Fruit fly (Drosophila melanogaster): ENCODE results near the gene CG32669.

The CG32669 gene

DNA sequence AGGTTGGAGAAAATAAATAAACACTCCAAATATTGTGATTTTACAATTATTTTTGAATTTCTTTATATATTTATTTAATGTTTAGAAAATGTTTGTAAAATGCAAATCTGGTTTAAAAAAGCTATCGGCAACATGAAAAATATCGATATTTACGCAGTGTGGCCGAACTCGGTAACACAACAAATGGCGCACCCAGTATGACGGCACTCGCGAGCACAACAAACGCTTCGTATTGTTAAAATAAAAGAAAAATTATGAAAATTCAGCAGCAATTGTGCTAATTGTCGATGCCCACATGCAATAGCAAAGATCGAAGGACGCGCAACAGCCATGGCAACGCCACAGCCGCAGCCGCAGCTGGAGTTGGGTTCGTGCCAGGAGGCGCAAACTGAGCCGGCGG, 3.7 kb upstream of the CG32669 start, which contains the start of gene CG2202 (continued):
- TF ChIP-seq Vsx1 (GFP tag; optimal IDR thresholded peaks at IDR 0.05): no peak
- no peak for TF ChIP-seq ttk (GFP tag; IDR thresholded peaks at IDR 0.05)
- TF ChIP-seq MBD-R2 (GFP tag; IDR thresholded peaks at IDR 0.05): peak; percentile 74
- no peak for TF ChIP-seq mirr (GFP tag; optimal IDR thresholded peaks at IDR 0.05)
- TF ChIP-seq sc (optimal IDR thresholded peaks at IDR 0.05): no peak
- TF ChIP-seq sc (GFP tag; optimal IDR thresholded peaks at IDR 0.05): no peak
- peak; percentile 74 for TF ChIP-seq knrl (GFP tag; IDR thresholded peaks at IDR 0.05; ENCODE audit: partially characterized antibody)
- no peak for TF ChIP-seq CG12219 (GFP tag; optimal IDR thresholded peaks at IDR 0.05)
- no peak for TF ChIP-seq CG15479 (GFP tag; optimal IDR thresholded peaks at IDR 0.05)
- TF ChIP-seq Sin3A (optimal IDR thresholded peaks at IDR 0.05): peak; percentile 24
- TF ChIP-seq so (GFP tag; IDR thresholded peaks at IDR 0.05): no peak
- TF ChIP-seq CG7357 (GFP tag; IDR thresholded peaks at IDR 0.05): no peak
- TF ChIP-seq CG4617 (GFP tag; optimal IDR thresholded peaks at IDR 0.05; ENCODE audit: borderline replicate concordance): peak; percentile 71
- TF ChIP-seq trh (GFP tag; optimal IDR thresholded peaks at IDR 0.05): no peak
- peak; percentile 80 for TF ChIP-seq CG13287 (GFP tag; IDR thresholded peaks at IDR 0.05; ENCODE audit: partially characterized antibody)
- TF ChIP-seq CG31365 (tag; optimal IDR thresholded peaks at IDR 0.05): no peak
- no peak for TF ChIP-seq CG10654 (GFP tag; optimal IDR thresholded peaks at IDR 0.05)
- TF ChIP-seq Bgb (GFP tag; IDR thresholded peaks at IDR 0.05; ENCODE audit: partially characterized antibody): peak; percentile 61
- 0 out of 3 replicates have a peak, but pooled peaks have one; percentile 51 for TF ChIP-seq Doc3 (GFP tag; IDR thresholded peaks at IDR 0.05; ENCODE audit: partially characterized antibody)
- TF ChIP-seq Sry-δ (GFP tag; optimal IDR thresholded peaks at IDR 0.05): peak; percentile 57
- TF ChIP-seq Taf1 (GFP tag; IDR thresholded peaks at IDR 0.05): no peak
- TF ChIP-seq sna (GFP tag; IDR thresholded peaks at IDR 0.05; ENCODE audit: partially characterized antibody): peak; percentile 59; the same call in 1 of the 2 replicates
- TF ChIP-seq Dref (GFP tag; IDR thresholded peaks at IDR 0.05): peak; percentile 71
- peak; percentile 56 for TF ChIP-seq Dp (GFP tag; optimal IDR thresholded peaks at IDR 0.05)
- peak; percentile 97 for TF ChIP-seq CG2116 (GFP tag; optimal IDR thresholded peaks at IDR 0.05)
- TF ChIP-seq zfh2 (GFP tag; optimal IDR thresholded peaks at IDR 0.05): no peak
- no peak for TF ChIP-seq CG14050 (GFP tag; IDR thresholded peaks at IDR 0.05)
- TF ChIP-seq pzg (GFP tag; optimal IDR thresholded peaks at IDR 0.05): peak; percentile 59
- no peak for TF ChIP-seq luna (GFP tag; optimal IDR thresholded peaks at IDR 0.05)
- no peak for TF ChIP-seq CG14014 (GFP tag; IDR thresholded peaks at IDR 0.05)
- TF ChIP-seq NfI (GFP tag; optimal IDR thresholded peaks at IDR 0.05): no peak
- peak; percentile 50; the same call in 1 of the 3 replicates for TF ChIP-seq hb (GFP tag; IDR thresholded peaks at IDR 0.05; ENCODE audit: partially characterized antibody)
- peak; percentile 30 for TF ChIP-seq CG8924 (tag; optimal IDR thresholded peaks at IDR 0.05)
- TF ChIP-seq BEAF-32 (GFP tag; optimal IDR thresholded peaks at IDR 0.05): peak; percentile 79
- peak; percentile 17 for TF ChIP-seq sug (tag; optimal IDR thresholded peaks at IDR 0.05)
- TF ChIP-seq az2 (GFP tag; optimal IDR thresholded peaks at IDR 0.05): no peak
- no peak for TF ChIP-seq D19B (GFP tag; optimal IDR thresholded peaks at IDR 0.05)
- no peak for TF ChIP-seq jing (GFP tag; optimal IDR thresholded peaks at IDR 0.05)
- TF ChIP-seq CG12659 (GFP tag; optimal IDR thresholded peaks at IDR 0.05): peak; percentile 29
- peak; percentile 59 for TF ChIP-seq stwl (tag; optimal IDR thresholded peaks at IDR 0.05)
- TF ChIP-seq pho (GFP tag; optimal IDR thresholded peaks at IDR 0.05): no peak
- TF ChIP-seq CG2202 (tag; optimal IDR thresholded peaks at IDR 0.05): peak; percentile 5
- peak; percentile 64; the same call in 1 of the 3 replicates for TF ChIP-seq CG7963 (GFP tag; IDR thresholded peaks at IDR 0.05; ENCODE audit: partially characterized antibody)
- TF ChIP-seq CG10209 (GFP tag; optimal IDR thresholded peaks at IDR 0.05): no peak
- TF ChIP-seq Ravus (GFP tag; IDR thresholded peaks at IDR 0.05): no peak
- peak; percentile 74 for TF ChIP-seq gfzf (GFP tag; optimal IDR thresholded peaks at IDR 0.05)
- TF ChIP-seq CG14710 (tag; optimal IDR thresholded peaks at IDR 0.05): peak; percentile 48
- peak; percentile 62 for TF ChIP-seq CG34224 (GFP tag; IDR thresholded peaks at IDR 0.05; ENCODE audit: partially characterized antibody)
- TF ChIP-seq CTCF (GFP tag; optimal IDR thresholded peaks at IDR 0.05): peak; percentile 10
- TF ChIP-seq CG14860 (GFP tag; IDR thresholded peaks at IDR 0.05; ENCODE audit: partially characterized antibody): peak; percentile 52; the same call in 2 of the 3 replicates
- peak; percentile 61 for TF ChIP-seq bbx (GFP tag; IDR thresholded peaks at IDR 0.05; ENCODE audit: partially characterized antibody)

Measured in whole organism, embryonic.